Worm (Caenorhabditis elegans) whole organism, late embryonic: Measurements from ENCODE around the gene mom-2.

Experiments used
- ama-1 ChIP-seq: fragments of 150-350 bp; optimal IDR thresholded peaks from 2 replicates; lab custom pipeline; 2014
- ceh-30 ChIP-seq: fragments of 150-350 bp; optimal IDR thresholded peaks from 2 replicates; lab custom pipeline; 2014; ENCODE audit warnings: missing biosample characterization, missing genetic modification characterization
- dve-1 ChIP-seq: sonication (generic microtip); optimal IDR thresholded peaks from 2 replicates; lab custom pipeline; 2017; ENCODE audit warnings: antibody characterized with exemption, mild to moderate bottlenecking, missing genetic modification characterization, missing compliant biosample characterization
- elt-2 ChIP-seq: sonication (generic microtip); optimal IDR thresholded peaks from 2 replicates; lab custom pipeline; 2016; ENCODE audit warnings: missing genetic modification reagents, missing genetic modification characterization, missing compliant biosample characterization
- fkh-6 ChIP-seq: sonication (generic microtip); optimal IDR thresholded peaks from 2 replicates; lab custom pipeline; 2016; ENCODE audit warnings: missing genetic modification characterization, missing compliant biosample characterization
- hlh-15 ChIP-seq: sonication (generic microtip); optimal IDR thresholded peaks from 2 replicates; lab custom pipeline; 2016; ENCODE audit warnings: missing genetic modification characterization, missing compliant biosample characterization
- nfya-1 ChIP-seq: sonication (generic microtip); optimal IDR thresholded peaks from 2 replicates; lab custom pipeline; 2017; ENCODE audit warnings: missing genetic modification characterization, mild to moderate bottlenecking, missing compliant biosample characterization, antibody characterized with exemption, moderate library complexity
- nhr-11 ChIP-seq: fragments of 150-350 bp; optimal IDR thresholded peaks from 2 replicates; lab custom pipeline; 2014; ENCODE audit warnings: missing biosample characterization, missing genetic modification characterization
- odd-2 ChIP-seq: sonication (generic microtip); optimal IDR thresholded peaks from 2 replicates; lab custom pipeline; 2017; ENCODE audit warnings: antibody characterized with exemption, mild to moderate bottlenecking, missing genetic modification characterization, missing compliant biosample characterization
- tbx-2 ChIP-seq: sonication (generic microtip); optimal IDR thresholded peaks from 2 replicates; lab custom pipeline; 2016; ENCODE audit warnings: missing genetic modification characterization, missing compliant biosample characterization

- TF ChIP-seq ama-1 (lab: Kevin White, UChicago) (no peak), ceh-30 (no peak), odd-2 (tag; lab: Kevin White, UChicago) (no peak), fkh-6 (tag; lab: Kevin White, UChicago) (no peak), hlh-15 (tag; lab: Kevin White, UChicago) (no peak), nfya-1 (tag; lab: Kevin White, UChicago) (no peak), elt-2 (tag; lab: Kevin White, UChicago) (no peak), nhr-11 (tag; lab: Kevin White, UChicago) (no peak), tbx-2 (tag; lab: Kevin White, UChicago) (no peak), dve-1 (tag; lab: Kevin White, UChicago) (no peak)
Observed at ce11 chrV:8375849-8376248, 20.1 kb downstream of the mom-2 start, which contains the start of gene F38E1.3.
